Worm (Caenorhabditis elegans) whole organism, L3 larva: ENCODE measurements around the gene R02D5.10.

Experiments
- ZK546.5 ChIP-seq: sonication (generic microtip); optimal IDR thresholded peaks from 2 replicates; lab custom pipeline; 2017; ENCODE audit warnings: missing biosample characterization, missing genetic modification characterization
- aly-2 ChIP-seq: fragments of 150-350 bp; optimal IDR thresholded peaks from 2 replicates; lab custom pipeline; 2014; ENCODE audit warnings: missing biosample characterization, missing genetic modification characterization
- ama-1 ChIP-seq: fragments of 150-350 bp; optimal IDR thresholded peaks from 2 replicates; lab custom pipeline; 2018
- ceh-16 ChIP-seq: sonication (generic microtip); optimal IDR thresholded peaks from 2 replicates; lab custom pipeline; 2017; ENCODE audit warnings: missing biosample characterization, missing genetic modification characterization
- ceh-28 ChIP-seq: fragments of 150-350 bp; optimal IDR thresholded peaks from 2 replicates; lab custom pipeline; 2014; ENCODE audit warnings: missing biosample characterization, missing genetic modification reagents, missing genetic modification characterization
- ceh-82 ChIP-seq: fragments of 150-350 bp; optimal IDR thresholded peaks from 2 replicates; lab custom pipeline; 2014; ENCODE audit warnings: missing biosample characterization, missing genetic modification characterization
- ceh-9 ChIP-seq: sonication (generic microtip); optimal IDR thresholded peaks from 2 replicates; lab custom pipeline; 2018; ENCODE audit warnings: missing biosample characterization, missing genetic modification characterization
- daf-12 ChIP-seq: fragments of 150-350 bp; optimal IDR thresholded peaks from 2 replicates; lab custom pipeline; 2014; ENCODE audit warnings: missing biosample characterization, missing genetic modification reagents, missing genetic modification characterization
- egl-5 ChIP-seq: fragments of 150-350 bp; optimal IDR thresholded peaks from 2 replicates; lab custom pipeline; 2017; ENCODE audit warnings: missing biosample characterization, missing genetic modification reagents, missing genetic modification characterization, inconsistent platforms
- elt-2 ChIP-seq: sonication (generic microtip); optimal IDR thresholded peaks from 2 replicates; lab custom pipeline; 2016; ENCODE audit warnings: missing genetic modification reagents, mild to moderate bottlenecking, missing genetic modification characterization, missing compliant biosample characterization
- elt-3 ChIP-seq, 3 experiments: fragments of 150-350 bp in 1 of 3; sonication (generic microtip) in 2 of 3; optimal IDR thresholded peaks; 2 replicates in 2 of 3; 4 replicates in 1 of 3; lab custom pipeline; 2014 to 2017; ENCODE audit warnings: missing biosample characterization in 3 of 3, missing genetic modification characterization in 3 of 3
- fkh-10 ChIP-seq: sonication (generic microtip); optimal IDR thresholded peaks from 2 replicates; lab custom pipeline; 2017; ENCODE audit warnings: missing biosample characterization, missing genetic modification reagents, missing genetic modification characterization
- fkh-2 ChIP-seq: fragments of 150-350 bp; optimal IDR thresholded peaks from 2 replicates; lab custom pipeline; 2014; ENCODE audit warnings: missing biosample characterization, missing genetic modification reagents, missing genetic modification characterization
- hmg-11 ChIP-seq: sonication (generic microtip); optimal IDR thresholded peaks from 2 replicates; lab custom pipeline; 2016; ENCODE audit warnings: missing genetic modification characterization, missing compliant biosample characterization
- lin-15B ChIP-seq: fragments of 150-350 bp; optimal IDR thresholded peaks from 2 replicates; lab custom pipeline; 2014; ENCODE audit warnings: missing biosample characterization, missing genetic modification characterization
- lin-39 ChIP-seq: fragments of 150-350 bp; optimal IDR thresholded peaks from 2 replicates; lab custom pipeline; 2018; ENCODE audit warnings: missing biosample characterization, missing genetic modification reagents, missing genetic modification characterization
- lsy-12 ChIP-seq: sonication (generic microtip); optimal IDR thresholded peaks from 2 replicates; lab custom pipeline; 2016; ENCODE audit warnings: mild to moderate bottlenecking, missing genetic modification characterization, missing compliant biosample characterization
- mdl-1 ChIP-seq: fragments of 150-350 bp; optimal IDR thresholded peaks from 2 replicates; lab custom pipeline; 2014; ENCODE audit warnings: missing biosample characterization, missing genetic modification characterization
- mml-1 ChIP-seq: fragments of 150-350 bp; sonication (generic microtip); optimal IDR thresholded peaks from 3 replicates; lab custom pipeline; 2014; ENCODE audit warnings: missing biosample characterization, missing genetic modification characterization
- nhr-11 ChIP-seq: fragments of 150-350 bp; optimal IDR thresholded peaks from 2 replicates; lab custom pipeline; 2014; ENCODE audit warnings: missing biosample characterization, missing genetic modification characterization
- nhr-12 ChIP-seq: fragments of 150-350 bp; optimal IDR thresholded peaks from 2 replicates; lab custom pipeline; 2014; ENCODE audit warnings: missing biosample characterization, missing genetic modification characterization
- nhr-23 ChIP-seq: fragments of 150-350 bp; optimal IDR thresholded peaks from 2 replicates; lab custom pipeline; 2014; ENCODE audit warnings: missing biosample characterization, missing genetic modification reagents, missing genetic modification characterization
- nhr-237 ChIP-seq: fragments of 150-350 bp; optimal IDR thresholded peaks from 2 replicates; lab custom pipeline; 2014; ENCODE audit warnings: missing biosample characterization, missing genetic modification characterization
- nhr-25 ChIP-seq: sonication (generic microtip); optimal IDR thresholded peaks from 2 replicates; lab custom pipeline; 2017; ENCODE audit warnings: missing biosample characterization, missing genetic modification characterization
- nhr-43 ChIP-seq: sonication (generic microtip); optimal IDR thresholded peaks from 2 replicates; lab custom pipeline; 2016; ENCODE audit warnings: mild to moderate bottlenecking, missing genetic modification characterization, missing compliant biosample characterization; ENCODE audit not compliant: poor library complexity, severe bottlenecking
- nhr-77 ChIP-seq: fragments of 150-350 bp; optimal IDR thresholded peaks from 2 replicates; lab custom pipeline; 2014; ENCODE audit warnings: missing biosample characterization, missing genetic modification characterization
- pha-4 ChIP-seq: fragments of 150-350 bp; optimal IDR thresholded peaks from 2 replicates; lab custom pipeline; 2014; ENCODE audit warnings: missing biosample characterization, missing genetic modification reagents, missing genetic modification characterization
- pqm-1 ChIP-seq: fragments of 150-350 bp; optimal IDR thresholded peaks from 2 replicates; lab custom pipeline; 2017; ENCODE audit warnings: missing biosample characterization, missing genetic modification characterization, inconsistent platforms
- sea-2 ChIP-seq: fragments of 150-350 bp; sonication (generic microtip); optimal IDR thresholded peaks from 4 replicates; lab custom pipeline; 2014; ENCODE audit warnings: missing biosample characterization, missing genetic modification reagents, missing genetic modification characterization
- snpc-4 ChIP-seq: fragments of 150-350 bp; optimal IDR thresholded peaks from 2 replicates; lab custom pipeline; 2014; ENCODE audit warnings: missing biosample characterization, missing genetic modification characterization
- tbx-2 ChIP-seq: sonication (generic microtip); optimal IDR thresholded peaks from 2 replicates; lab custom pipeline; 2016; ENCODE audit warnings: mild to moderate bottlenecking, missing genetic modification characterization, missing compliant biosample characterization
- unc-39 ChIP-seq: sonication (generic microtip); optimal IDR thresholded peaks from 4 replicates; lab custom pipeline; 2017; ENCODE audit warnings: missing biosample characterization, missing genetic modification characterization
- unc-62 ChIP-seq: fragments of 150-350 bp; sonication (generic microtip); optimal IDR thresholded peaks from 4 replicates; lab custom pipeline; 2014; ENCODE audit warnings: missing biosample characterization, missing genetic modification reagents, missing genetic modification characterization
- ztf-4 ChIP-seq: fragments of 150-350 bp; optimal IDR thresholded peaks from 2 replicates; lab custom pipeline; 2014; ENCODE audit warnings: missing biosample characterization, missing genetic modification characterization

Gene R02D5.10

DNA sequence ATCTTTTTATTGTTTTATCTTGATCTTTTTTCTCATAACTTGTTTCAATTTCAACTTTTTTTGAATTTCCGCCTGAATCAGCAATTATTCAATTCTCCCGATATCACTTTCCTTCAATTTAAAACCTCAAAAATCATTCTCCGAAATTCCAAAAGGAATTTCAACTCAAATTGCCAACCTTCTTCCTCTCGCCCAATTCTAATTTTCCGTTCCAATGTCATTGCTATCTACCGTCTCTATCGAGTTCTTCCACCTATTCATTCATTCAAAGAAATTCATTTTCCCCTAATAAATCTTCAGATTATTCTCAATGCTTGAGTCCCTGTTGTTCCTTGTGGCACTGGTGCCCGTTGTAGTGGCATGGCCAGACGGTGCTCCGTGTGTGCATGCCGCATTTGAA is 41.2 kb upstream of the R02D5.10 start, which contains the start of gene F23B12.4:
Gene F23B12.4 (plus strand): TSS at position 301 of the 400 bp plus-strand sequence.
- TF ChIP-seq snpc-4 (no peak), tbx-2 (no peak), elt-2 (tag; lab: Kevin White, UChicago) (no peak)

DNA sequence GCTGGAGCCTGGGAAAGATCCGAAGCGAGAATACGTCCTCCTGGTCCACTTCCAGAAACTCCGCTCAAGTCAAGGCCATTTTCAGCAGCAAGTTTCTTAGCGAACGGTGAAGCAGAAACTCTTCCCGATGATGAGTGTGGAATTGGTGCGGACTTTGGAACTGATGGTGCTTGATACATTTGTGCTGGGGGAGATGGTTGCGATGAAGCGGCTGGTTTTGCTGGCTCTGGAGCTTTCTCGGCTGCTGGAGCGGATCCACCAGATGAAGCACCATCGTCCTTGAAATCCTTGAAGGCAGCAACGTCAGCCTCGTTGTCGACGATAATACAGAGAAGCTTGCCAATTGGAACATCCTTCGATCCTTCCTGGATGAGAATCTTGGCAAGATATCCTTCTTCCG is 35.6 kb upstream of the R02D5.10 start:
- TF ChIP-seq sea-2 (GFP tag; lab: Kevin White, UChicago) (no peak), lsy-12 (tag; lab: Kevin White, UChicago) (no peak), ceh-9 (no peak), ama-1 (lab: Kevin White, UChicago) (no peak), pha-4 (tag; lab: Kevin White, UChicago) (no peak), unc-39 (no peak), unc-62 (no peak)

DNA sequence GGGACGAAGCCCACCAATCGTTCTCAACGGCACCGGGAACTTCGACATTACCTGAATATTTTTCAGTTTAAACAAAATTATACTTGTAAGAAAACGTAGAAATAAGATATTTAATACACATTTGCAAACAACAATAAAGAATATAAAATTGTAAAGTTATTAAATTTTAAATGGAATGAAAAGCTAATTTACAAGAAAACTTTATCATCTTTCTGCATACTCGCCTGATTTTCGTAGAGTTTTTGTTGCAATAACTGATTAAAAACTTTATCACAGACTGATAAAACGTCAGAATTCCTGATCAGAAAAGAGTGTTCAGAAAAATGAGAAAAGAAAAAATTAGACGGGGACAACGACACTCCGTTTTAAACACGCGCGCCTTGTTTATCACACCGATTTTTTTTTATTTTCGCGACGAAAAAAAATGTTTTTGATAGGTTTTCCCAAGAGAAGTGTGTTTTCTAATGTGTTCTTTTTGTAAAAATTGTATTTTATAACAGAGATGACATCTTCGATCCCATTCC is 34.8 kb upstream of the R02D5.10 start, which contains the start of the genes dlat-1 and fntb-1:
Gene dlat-1 (minus strand): TSS at position 51 of the 524 bp plus-strand sequence.
Gene fntb-1 (plus strand): TSS at position 412 of the 524 bp plus-strand sequence.
- TF ChIP-seq lin-15B (tag; lab: Kevin White, UChicago) (peak; percentile 36), hmg-11 (tag; lab: Kevin White, UChicago) (peak; percentile 59), pqm-1 (tag; lab: Kevin White, UChicago) (peak; percentile 78), mdl-1 (no peak), elt-2 (tag; lab: Kevin White, UChicago) (peak; percentile 86)

DNA sequence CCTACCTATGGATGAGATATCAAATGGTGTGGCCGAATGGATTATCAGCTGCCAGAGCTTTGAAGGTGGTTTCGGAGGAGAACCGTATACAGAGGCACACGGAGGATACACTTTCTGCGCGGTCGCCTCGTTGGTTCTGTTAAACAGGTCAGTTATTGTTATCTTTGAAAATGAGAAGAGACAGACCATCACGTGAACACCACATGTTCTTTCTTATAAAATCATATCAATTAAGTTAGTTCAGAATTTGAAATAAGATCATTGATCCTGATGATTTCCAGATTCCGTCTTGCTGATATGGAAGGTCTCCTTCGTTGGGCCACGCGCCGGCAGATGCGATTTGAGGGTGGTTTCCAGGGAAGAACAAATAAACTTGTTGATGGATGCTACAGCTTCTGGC is 33.4 kb upstream of the R02D5.10 start:
- TF ChIP-seq nhr-43 (tag; lab: Kevin White, UChicago) (no peak), nhr-77 (no peak), aly-2 (tag; lab: Kevin White, UChicago) (no peak), egl-5 (tag; lab: Kevin White, UChicago) (no peak), mdl-1 (no peak), lsy-12 (tag; lab: Kevin White, UChicago) (no peak), ceh-28 (tag; lab: Kevin White, UChicago) (no peak), elt-3 (tag; optimal IDR thresholded peaks at IDR 0.05; lab: Kevin White, UChicago) (no peak), nhr-237 (tag; lab: Kevin White, UChicago) (no peak), ceh-82 (tag; lab: Kevin White, UChicago) (no peak), nhr-23 (no peak)

DNA sequence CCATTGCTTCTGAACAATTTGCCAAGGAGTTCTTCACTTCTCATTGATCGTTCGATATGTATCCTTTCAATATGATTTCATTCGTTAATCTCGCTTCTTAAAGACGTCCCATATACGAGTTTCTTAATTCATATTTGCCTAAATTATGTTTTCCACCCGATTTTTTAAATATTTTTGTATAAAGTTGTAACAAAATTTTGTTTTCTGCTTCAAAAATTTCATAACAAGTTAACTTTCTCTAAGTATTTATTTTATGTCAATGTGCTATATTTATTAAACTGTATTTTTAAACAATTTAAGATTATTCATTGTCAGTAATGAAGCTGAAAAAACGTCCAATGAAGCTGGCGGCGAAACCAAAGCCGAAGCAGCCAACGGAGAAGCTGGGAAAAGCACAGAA is 32.7 kb upstream of the R02D5.10 start, which contains the start of gene F23B12.7:
Gene F23B12.7 (plus strand): TSS at position 301 of the 400 bp plus-strand sequence.
- TF ChIP-seq fkh-10 (GFP tag; lab: Kevin White, UChicago) (no peak), nhr-25 (tag; lab: Kevin White, UChicago) (no peak), sea-2 (GFP tag; lab: Kevin White, UChicago) (no peak), lsy-12 (tag; lab: Kevin White, UChicago) (no peak), lin-15B (tag; lab: Kevin White, UChicago) (no peak), unc-39 (no peak), ceh-9 (no peak), lin-39 (tag; lab: Kevin White, UChicago) (no peak), ztf-4 (tag; lab: Kevin White, UChicago) (no peak), nhr-11 (no peak), nhr-12 (no peak), mml-1 (tag; lab: Kevin White, UChicago) (no peak), daf-12 (tag; lab: Kevin White, UChicago) (no peak), ceh-82 (tag; lab: Kevin White, UChicago) (no peak), fkh-2 (tag; lab: Kevin White, UChicago) (no peak), ZK546.5 (tag; lab: Kevin White, UChicago) (no peak), ceh-16 (tag; lab: Kevin White, UChicago) (no peak), ama-1 (lab: Kevin White, UChicago) (no peak)
